Worm (Caenorhabditis elegans) whole organism, mixed stage, embryonic: ENCODE results near the gene K02G10.5.

Source experiments
- ces-1 ChIP-seq: fragments of 150-350 bp; optimal IDR thresholded peaks from 2 replicates; lab custom pipeline; 2014; ENCODE audit warnings: missing biosample characterization, missing genetic modification reagents, missing genetic modification characterization
- lin-13 ChIP-seq: fragments of 150-350 bp; optimal IDR thresholded peaks from 2 replicates; lab custom pipeline; 2014; ENCODE audit warnings: missing biosample characterization, missing genetic modification characterization
- lsy-2 ChIP-seq: fragments of 150-350 bp; optimal IDR thresholded peaks from 2 replicates; lab custom pipeline; 2014; ENCODE audit warnings: missing biosample characterization, missing genetic modification characterization
- mls-2 ChIP-seq: sonication (generic microtip); optimal IDR thresholded peaks from 2 replicates; lab custom pipeline; 2016; ENCODE audit warnings: mild to moderate bottlenecking, missing genetic modification characterization, moderate library complexity, missing compliant biosample characterization
- nhr-237 ChIP-seq: fragments of 150-350 bp; optimal IDR thresholded peaks from 2 replicates; lab custom pipeline; 2014; ENCODE audit warnings: missing biosample characterization, missing genetic modification characterization
- nhr-28 ChIP-seq: fragments of 150-350 bp; optimal IDR thresholded peaks from 2 replicates; lab custom pipeline; 2014; ENCODE audit warnings: missing biosample characterization, missing genetic modification characterization
- nhr-76 ChIP-seq: sonication (generic microtip); optimal IDR thresholded peaks from 2 replicates; lab custom pipeline; 2017; ENCODE audit warnings: missing biosample characterization, missing genetic modification characterization
- pha-4 ChIP-seq: fragments of 150-350 bp; optimal IDR thresholded peaks from 2 replicates; lab custom pipeline; 2018; ENCODE audit warnings: missing biosample characterization, missing genetic modification reagents, missing genetic modification characterization
- unc-39 ChIP-seq: fragments of 150-350 bp; optimal IDR thresholded peaks from 2 replicates; lab custom pipeline; 2014; ENCODE audit warnings: missing biosample characterization, missing genetic modification characterization
- unc-62 ChIP-seq: fragments of 150-350 bp; optimal IDR thresholded peaks from 2 replicates; lab custom pipeline; 2014; ENCODE audit warnings: missing biosample characterization, missing genetic modification reagents, missing genetic modification characterization
- ztf-11 ChIP-seq: fragments of 150-350 bp; optimal IDR thresholded peaks from 2 replicates; lab custom pipeline; 2014; ENCODE audit warnings: missing biosample characterization, missing genetic modification characterization

DNA sequence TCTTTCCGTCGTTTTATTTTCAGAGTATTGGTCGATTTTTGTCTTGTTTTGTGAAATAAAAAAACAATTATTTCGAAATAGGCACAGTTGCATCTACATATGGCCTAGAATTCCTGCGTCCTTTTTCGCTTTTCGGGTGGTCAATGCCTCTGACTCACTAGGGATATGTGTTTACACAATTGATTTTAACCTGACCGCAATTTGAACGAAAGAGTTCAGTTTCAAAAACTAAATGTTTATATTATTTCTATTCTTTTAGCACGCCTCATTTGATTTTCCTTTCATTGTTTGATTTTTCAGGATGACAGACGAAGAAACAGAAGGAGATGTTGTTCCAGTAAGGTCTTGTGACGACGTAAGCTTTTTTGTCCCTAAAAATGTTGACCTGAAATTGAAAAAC lies 23.2 kb downstream of the K02G10.5 start, which contains the start of gene mfsd-12:
- TF ChIP-seq mls-2 (tag; lab: Kevin White, UChicago) (no peak), pha-4 (tag; lab: Kevin White, UChicago) (no peak), nhr-76 (tag; lab: Kevin White, UChicago) (no peak), unc-62 (GFP tag; lab: Kevin White, UChicago) (no peak), nhr-237 (no peak), lin-13 (tag; lab: Kevin White, UChicago) (no peak), ces-1 (GFP tag; lab: Kevin White, UChicago) (no peak), ztf-11 (tag; lab: Kevin White, UChicago) (no peak), nhr-28 (tag; lab: Kevin White, UChicago) (no peak), unc-39 (tag; lab: Kevin White, UChicago) (no peak), lsy-2 (tag; lab: Kevin White, UChicago) (no peak)
